Fruit fly (Drosophila melanogaster) whole organism, embryonic: ENCODE data around the gene fwd.
A peak's percentile ranks its signal among the peaks of the same experiment; 100 is the strongest.

Source experiments
- Ada2b ChIP-seq: fragments of 200-800 bp; sonication (Bioruptor generic); IDR thresholded peaks from 2 replicates; pipeline ENCODE4 v1.3.6; 2022; ENCODE audit warnings: missing biosample characterization, missing genetic modification characterization
- Awh ChIP-seq: fragments of 200-800 bp; sonication (Bioruptor generic); IDR thresholded peaks from 2 replicates; pipeline ENCODE4, ENCODE4 v1.3.6; 2022; ENCODE audit warnings: missing biosample characterization, missing genetic modification characterization
- CG10209 ChIP-seq: fragments of 200-800 bp; sonication (Bioruptor generic); optimal IDR thresholded peaks from 3 replicates; lab custom pipeline; 2017; ENCODE audit warnings: missing biosample characterization, mild to moderate bottlenecking, missing genetic modification characterization, missing genetic modification reagents
- CG10267 ChIP-seq: fragments of 200-800 bp; sonication (Bioruptor generic); optimal IDR thresholded peaks from 2 replicates; lab custom pipeline; 2018; ENCODE audit warnings: missing biosample characterization, mild to moderate bottlenecking, missing genetic modification characterization, moderate library complexity
- CG10979 ChIP-seq: fragments of 200-800 bp; sonication (Bioruptor generic); optimal IDR thresholded peaks from 2 replicates; lab custom pipeline; 2018; ENCODE audit warnings: missing biosample characterization, mild to moderate bottlenecking, missing genetic modification characterization, moderate library complexity
- CG12219 ChIP-seq: fragments of 200-800 bp; sonication (Bioruptor generic); optimal IDR thresholded peaks from 3 replicates; lab custom pipeline; 2018; ENCODE audit warnings: missing biosample characterization, mild to moderate bottlenecking, missing genetic modification characterization
- CG13775 ChIP-seq: fragments of 200-800 bp; sonication (Bioruptor generic); optimal IDR thresholded peaks from 3 replicates; lab custom pipeline; 2017; ENCODE audit warnings: missing biosample characterization, mild to moderate bottlenecking, missing genetic modification characterization
- CG13894 ChIP-seq: fragments of 200-800 bp; sonication (Bioruptor generic); optimal IDR thresholded peaks from 3 replicates; lab custom pipeline; 2018; ENCODE audit warnings: missing biosample characterization, mild to moderate bottlenecking, missing genetic modification characterization, moderate library complexity
- CG15601 ChIP-seq: fragments of 200-800 bp; sonication (Bioruptor generic); optimal IDR thresholded peaks from 3 replicates; lab custom pipeline; 2019; ENCODE audit warnings: missing biosample characterization, mild to moderate bottlenecking, missing genetic modification characterization, moderate library complexity
- CG15696 ChIP-seq: fragments of 200-800 bp; sonication (Bioruptor generic); optimal IDR thresholded peaks from 2 replicates; lab custom pipeline; 2019; ENCODE audit warnings: missing biosample characterization, mild to moderate bottlenecking, missing genetic modification characterization, moderate library complexity
- CG17186 ChIP-seq: fragments of 200-800 bp; sonication (Bioruptor generic); optimal IDR thresholded peaks from 3 replicates; lab custom pipeline; 2017; ENCODE audit warnings: missing biosample characterization, missing genetic modification reagents, missing genetic modification characterization
- CG18011 ChIP-seq: fragments of 200-800 bp; sonication (Bioruptor generic); optimal IDR thresholded peaks from 2 replicates; lab custom pipeline; 2017; ENCODE audit warnings: missing biosample characterization, missing genetic modification characterization, mild to moderate bottlenecking, moderate library complexity, missing genotype
- CG2199 ChIP-seq: fragments of 200-800 bp; sonication (Bioruptor generic); IDR thresholded peaks from 3 replicates; pipeline ENCODE4 v1.3.6; 2022; ENCODE audit warnings: missing biosample characterization, missing genetic modification characterization
- CG2875 ChIP-seq: fragments of 200-800 bp; sonication (Bioruptor generic); optimal IDR thresholded peaks from 2 replicates; lab custom pipeline; 2017; ENCODE audit warnings: missing biosample characterization, mild to moderate bottlenecking, missing genetic modification characterization, missing genetic modification reagents
- CG4328 ChIP-seq: fragments of 200-800 bp; sonication (Bioruptor generic); optimal IDR thresholded peaks from 3 replicates; lab custom pipeline; 2017; ENCODE audit warnings: missing biosample characterization, missing genetic modification reagents, missing genetic modification characterization
- CG5245 ChIP-seq: fragments of 200-800 bp; sonication (Bioruptor generic); optimal IDR thresholded peaks from 3 replicates; lab custom pipeline; 2016; ENCODE audit warnings: missing biosample characterization, missing genetic modification characterization
- CG6791 ChIP-seq: fragments of 200-800 bp; sonication (Bioruptor generic); IDR thresholded peaks from 3 replicates; pipeline ENCODE4 v1.3.6; 2022; ENCODE audit warnings: missing biosample characterization, missing genetic modification characterization; ENCODE audit not compliant: partially characterized antibody
- Camta ChIP-seq: fragments of 200-800 bp; sonication (Bioruptor generic); optimal IDR thresholded peaks from 2 replicates; lab custom pipeline; 2016; ENCODE audit warnings: missing biosample characterization, missing genetic modification characterization
- Chrac-16 ChIP-seq: fragments of 200-800 bp; sonication (Bioruptor generic); optimal IDR thresholded peaks from 3 replicates; lab custom pipeline; 2016; ENCODE audit warnings: missing biosample characterization, missing genetic modification characterization
- D19A ChIP-seq: fragments of 200-800 bp; optimal IDR thresholded peaks from 3 replicates; lab custom pipeline; 2019; ENCODE audit warnings: missing biosample characterization, mild to moderate bottlenecking, missing genetic modification characterization, moderate library complexity
- Ets65A ChIP-seq: fragments of 200-800 bp; sonication (Bioruptor generic); peaks from one replicate; lab custom pipeline; 2016; ENCODE audit warnings: missing biosample characterization, missing genetic modification characterization
- Hmr ChIP-seq: fragments of 200-800 bp; sonication (Bioruptor generic); optimal IDR thresholded peaks from 3 replicates; lab custom pipeline; 2017; ENCODE audit warnings: mild to moderate bottlenecking, missing biosample characterization, missing genetic modification reagents, missing genetic modification characterization
- Nf-YB ChIP-seq: fragments of 200-800 bp; sonication (Bioruptor generic); optimal IDR thresholded peaks from 3 replicates; lab custom pipeline; 2019; ENCODE audit warnings: missing biosample characterization, mild to moderate bottlenecking, missing genetic modification characterization, moderate library complexity
- Oaz ChIP-seq: fragments of 200-800 bp; sonication (Bioruptor generic); IDR thresholded peaks from 2 replicates; pipeline ENCODE4 v1.3.6; 2022; ENCODE audit warnings: missing biosample characterization, missing genetic modification characterization
- Oli ChIP-seq: fragments of 200-800 bp; sonication (Bioruptor generic); optimal IDR thresholded peaks from 2 replicates; lab custom pipeline; 2018; ENCODE audit warnings: missing biosample characterization, mild to moderate bottlenecking, missing genetic modification characterization, moderate library complexity
- Spps ChIP-seq: fragments of 200-800 bp; sonication (Bioruptor generic); optimal IDR thresholded peaks from 2 replicates; lab custom pipeline; 2018; ENCODE audit warnings: missing biosample characterization, mild to moderate bottlenecking, missing genetic modification characterization
- Ssrp ChIP-seq: fragments of 200-800 bp; sonication (Bioruptor generic); optimal IDR thresholded peaks from 2 replicates; lab custom pipeline; 2018; ENCODE audit warnings: missing biosample characterization, mild to moderate bottlenecking, missing genetic modification characterization, moderate library complexity
- ac ChIP-seq: fragments of 200-800 bp; sonication (Bioruptor generic); optimal IDR thresholded peaks from 3 replicates; lab custom pipeline; 2017; ENCODE audit warnings: missing biosample characterization, mild to moderate bottlenecking, missing genetic modification characterization
- ash1 ChIP-seq: fragments of 200-800 bp; sonication (Bioruptor generic); optimal IDR thresholded peaks from 2 replicates; lab custom pipeline; 2018; ENCODE audit warnings: missing biosample characterization, mild to moderate bottlenecking, missing genetic modification characterization
- bsh ChIP-seq, 2 experiments: fragments of 200-800 bp; sonication (Bioruptor generic); optimal IDR thresholded peaks; 2 replicates each; lab custom pipeline; 2017 to 2018; ENCODE audit warnings: mild to moderate bottlenecking in 2 of 2, missing biosample characterization in 2 of 2, missing genetic modification characterization in 2 of 2, moderate library complexity in 1 of 2
- gce ChIP-seq: fragments of 200-800 bp; sonication (Bioruptor generic); IDR thresholded peaks from 3 replicates; pipeline ENCODE4 v1.3.6; 2022; ENCODE audit warnings: missing biosample characterization, missing genetic modification characterization
- gem ChIP-seq: fragments of 200-800 bp; sonication (Bioruptor generic); optimal IDR thresholded peaks from 2 replicates; lab custom pipeline; 2019; ENCODE audit warnings: missing biosample characterization, mild to moderate bottlenecking, missing genetic modification characterization, moderate library complexity
- grau ChIP-seq: fragments of 200-800 bp; optimal IDR thresholded peaks from 3 replicates; lab custom pipeline; 2019; ENCODE audit warnings: missing biosample characterization, mild to moderate bottlenecking, missing genetic modification characterization, moderate library complexity
- jigr1 ChIP-seq: fragments of 200-800 bp; sonication (Bioruptor generic); IDR thresholded peaks from 3 replicates; pipeline ENCODE4 v1.3.6; 2022; ENCODE audit warnings: missing biosample characterization, missing genetic modification characterization
- lmd ChIP-seq: fragments of 200-800 bp; sonication (Bioruptor generic); IDR thresholded peaks from 2 replicates; pipeline ENCODE4 v1.3.6; 2022; ENCODE audit warnings: missing biosample characterization, missing genetic modification characterization
- lola ChIP-seq, 3 experiments: fragments of >200 bp in 2 of 3; fragments of 200-800 bp in 1 of 3; sonication (Bioruptor generic) in 1 of 3; optimal IDR thresholded peaks; 2 replicates each; lab custom pipeline; 2017 to 2019; ENCODE audit warnings: missing biosample characterization in 3 of 3, missing genetic modification characterization in 3 of 3, mild to moderate bottlenecking in 1 of 3, moderate library complexity in 1 of 3
- nmo ChIP-seq: fragments of 200-800 bp; sonication (Bioruptor generic); optimal IDR thresholded peaks from 2 replicates; lab custom pipeline; 2018; ENCODE audit warnings: missing biosample characterization, mild to moderate bottlenecking, missing genetic modification characterization, moderate library complexity
- p53 ChIP-seq: fragments of 200-800 bp; sonication (Bioruptor generic); optimal IDR thresholded peaks from 2 replicates; lab custom pipeline; 2016; ENCODE audit warnings: missing biosample characterization, missing genetic modification characterization
- phol ChIP-seq: fragments of 200-800 bp; sonication (Bioruptor generic); optimal IDR thresholded peaks from 3 replicates; lab custom pipeline; 2018; ENCODE audit warnings: missing biosample characterization, mild to moderate bottlenecking, missing genetic modification characterization, moderate library complexity
- prd ChIP-seq, 3 experiments: fragments of >200 bp in 2 of 3; fragments of 200-800 bp in 1 of 3; sonication (Bioruptor generic) in 1 of 3; optimal IDR thresholded peaks in 2 of 3; IDR thresholded peaks in 1 of 3; 2 replicates in 2 of 3; 3 replicates in 1 of 3; pipeline versions ENCODE4 v1.3.6 to Lab custom; 2017 to 2022; ENCODE audit warnings: missing biosample characterization in 1 of 3, missing genetic modification characterization in 1 of 3
- pum ChIP-seq: fragments of 200-800 bp; sonication (Bioruptor generic); optimal IDR thresholded peaks from 2 replicates; lab custom pipeline; 2016; ENCODE audit warnings: missing biosample characterization, missing genetic modification characterization
- row ChIP-seq: fragments of 200-800 bp; sonication (Bioruptor generic); IDR thresholded peaks from 3 replicates; pipeline ENCODE4 v1.3.6; 2022; ENCODE audit warnings: missing biosample characterization, missing genetic modification characterization
- sc ChIP-seq, 3 experiments: fragments of >200 bp in 2 of 3; fragments of 200-800 bp in 1 of 3; sonication (Bioruptor generic) in 1 of 3; optimal IDR thresholded peaks; 2 replicates in 2 of 3; 3 replicates in 1 of 3; lab custom pipeline; 2017; ENCODE audit warnings: mild to moderate bottlenecking in 1 of 3, missing biosample characterization in 1 of 3, missing genetic modification characterization in 1 of 3, missing genetic modification reagents in 1 of 3
- sens ChIP-seq: fragments of 200-800 bp; sonication (Bioruptor generic); peaks from one replicate; lab custom pipeline; 2016; ENCODE audit warnings: missing biosample characterization, missing genetic modification characterization
- sqz ChIP-seq: fragments of 200-800 bp; sonication (Bioruptor generic); optimal IDR thresholded peaks from 3 replicates; lab custom pipeline; 2018; ENCODE audit warnings: missing biosample characterization, mild to moderate bottlenecking, missing genetic modification characterization
- ssp ChIP-seq: fragments of 200-800 bp; sonication (Bioruptor generic); IDR thresholded peaks from 2 replicates; pipeline ENCODE4 v1.3.6; 2022; ENCODE audit warnings: missing biosample characterization, missing genetic modification characterization
- tin ChIP-seq: fragments of 200-800 bp; sonication (Bioruptor generic); optimal IDR thresholded peaks from 3 replicates; lab custom pipeline; 2016; ENCODE audit warnings: missing biosample characterization, missing genetic modification characterization
- vvl ChIP-seq: fragments of 200-800 bp; sonication (Bioruptor generic); IDR thresholded peaks from 2 replicates; pipeline ENCODE4 v1.3.6; 2022; ENCODE audit warnings: missing biosample characterization, missing genetic modification characterization

fwd gene

dm6 chr3L:294841-295408, 24.8 kb downstream of the fwd start:
- TF ChIP-seq phol (peak; percentile 62), gce (no peak), CG10979 (tag; lab: Kevin White, UChicago) (peak; percentile 75), vvl (GFP tag; lab: Robert Waterston, UW) (peak; percentile 21; the same call in 1 of the 2 replicates), CG15696 (peak; percentile 56), Nf-YB (GFP tag; lab: Kevin White, UChicago) (peak; percentile 15), CG2875 (GFP tag; lab: Kevin White, UChicago) (peak; percentile 31), grau (tag; lab: Kevin White, UChicago) (peak; percentile 25), Chrac-16 (peak; percentile 47), Spps (tag; lab: Kevin White, UChicago) (peak; percentile 37), CG13775 (GFP tag; lab: Kevin White, UChicago) (peak; percentile 25), CG13894 (tag; lab: Kevin White, UChicago) (no peak), Hmr (GFP tag; lab: Kevin White, UChicago) (no peak), tin (GFP tag; lab: Kevin White, UChicago) (peak; percentile 42), CG12219 (GFP tag; lab: Kevin White, UChicago) (peak; percentile 23), p53 (GFP tag; lab: Kevin White, UChicago) (no peak), nmo (GFP tag; lab: Kevin White, UChicago) (peak; percentile 71), CG5245 (peak; percentile 22), ash1 (GFP tag; lab: Kevin White, UChicago) (no peak), ssp (GFP tag; lab: Robert Waterston, UW) (0 out of 2 replicates have a peak, but pooled peaks have one; percentile 8), lola (GFP tag; optimal IDR thresholded peaks at IDR 0.05; lab: Kevin White, UChicago) (peak in 1 of 3 experiments; percentile 71), bsh (GFP tag; optimal IDR thresholded peaks at IDR 0.05; lab: Kevin White, UChicago) (peak in 1 of 2 experiments; percentile 70), jigr1 (no peak), Ets65A (GFP tag; lab: Kevin White, UChicago) (no peak), sens (GFP tag; lab: Kevin White, UChicago) (peak; percentile 91), CG10267 (tag; lab: Kevin White, UChicago) (peak; percentile 39), gem (tag; lab: Kevin White, UChicago) (peak; percentile 66), row (GFP tag; lab: Robert Waterston, UW) (peak; percentile 32; the same call in 2 of the 3 replicates), Camta (GFP tag; lab: Kevin White, UChicago) (peak; percentile 6), Oaz (GFP tag; lab: Robert Waterston, UW) (no peak), Oli (peak; percentile 39), Ada2b (GFP tag; lab: Robert Waterston, UW) (no peak), CG4328 (GFP tag; lab: Kevin White, UChicago) (no peak), CG18011 (GFP tag; lab: Kevin White, UChicago) (no peak), CG2199 (0 out of 3 replicates have a peak, but pooled peaks have one; percentile 14), CG10209 (GFP tag; lab: Kevin White, UChicago) (peak; percentile 23), pum (GFP tag; lab: Kevin White, UChicago) (peak; percentile 8), Ssrp (peak; percentile 53), D19A (tag; lab: Kevin White, UChicago) (peak; percentile 99), CG17186 (GFP tag; lab: Kevin White, UChicago) (no peak), CG15601 (tag; lab: Kevin White, UChicago) (peak; percentile 54), lmd (GFP tag; lab: Robert Waterston, UW) (peak; percentile 14; the same call in 1 of the 2 replicates), ac (GFP tag; lab: Kevin White, UChicago) (peak; percentile 6), sc (optimal IDR thresholded peaks at IDR 0.05; lab: Kevin White, UChicago) (no peak), sc (GFP tag; optimal IDR thresholded peaks at IDR 0.05; lab: Kevin White, UChicago) (peak; percentile 29), Awh (GFP tag; lab: Robert Waterston, UW) (no peak), CG6791 (GFP tag; lab: Robert Waterston, UW) (no peak), prd (optimal IDR thresholded peaks at IDR 0.05; lab: Kevin White, UChicago) (no peak), prd (GFP tag; IDR thresholded peaks at IDR 0.05; lab: Robert Waterston, UW) (0 out of 3 replicates have a peak, but pooled peaks have one; percentile 20), sqz (GFP tag; lab: Kevin White, UChicago) (no peak)
